Fruit fly (Drosophila melanogaster) whole organism, wandering third instar larva: ENCODE measurements around the gene CG31463.
A peak's percentile ranks its signal among the peaks of the same experiment; 100 is the strongest.

Experiments
- CG32264 ChIP-seq: fragments of 200-800 bp; sonication (Bioruptor generic); optimal IDR thresholded peaks from 2 replicates; lab custom pipeline; 2016; ENCODE audit warnings: missing biosample characterization, missing genetic modification characterization
- CG9705 ChIP-seq: fragments of 200-800 bp; sonication (Bioruptor generic); optimal IDR thresholded peaks from 2 replicates; lab custom pipeline; 2018; ENCODE audit warnings: missing biosample characterization, mild to moderate bottlenecking, missing genetic modification characterization
- CrebA ChIP-seq: fragments of 200-800 bp; sonication (Bioruptor generic); optimal IDR thresholded peaks from 2 replicates; lab custom pipeline; 2016; ENCODE audit warnings: missing biosample characterization, mild to moderate bottlenecking, missing genetic modification characterization, borderline replicate concordance
- Dfd ChIP-seq: fragments of >200 bp; optimal IDR thresholded peaks from 2 replicates; lab custom pipeline; 2017; ENCODE audit warnings: missing biosample characterization, missing genetic modification characterization
- Dif ChIP-seq: fragments of 200-275, 200-300 bp; sonication (Bioruptor generic); optimal IDR thresholded peaks from 2 replicates; lab custom pipeline; 2018; ENCODE audit warnings: missing biosample characterization, missing genetic modification characterization; ENCODE audit not compliant: partially characterized antibody
- GATAd ChIP-seq: sonication (Bioruptor generic); optimal IDR thresholded peaks from 2 replicates; lab custom pipeline; 2016; ENCODE audit warnings: missing biosample characterization, missing genetic modification characterization
- Hnf4 ChIP-seq: fragments of 200-800 bp; sonication (Bioruptor generic); optimal IDR thresholded peaks from 2 replicates; lab custom pipeline; 2016; ENCODE audit warnings: missing biosample characterization, mild to moderate bottlenecking, missing genetic modification characterization
- Hr78 ChIP-seq: fragments of >200 bp; optimal IDR thresholded peaks from 2 replicates; lab custom pipeline; 2017; ENCODE audit warnings: missing biosample characterization, missing genetic modification characterization
- Hr83 ChIP-seq: fragments of 200-300 bp; sonication (Bioruptor generic); optimal IDR thresholded peaks from 2 replicates; lab custom pipeline; 2016; ENCODE audit warnings: missing biosample characterization, mild to moderate bottlenecking, missing genetic modification characterization, moderate library complexity; ENCODE audit not compliant: poor library complexity, severe bottlenecking
- Jra ChIP-seq: sonication (Bioruptor generic); optimal IDR thresholded peaks from 2 replicates; lab custom pipeline; 2016; ENCODE audit warnings: missing biosample characterization, missing genetic modification characterization
- Myc ChIP-seq: fragments of >200 bp; optimal IDR thresholded peaks from 2 replicates; lab custom pipeline; 2017
- OdsH ChIP-seq: fragments of 200-800 bp; sonication (Bioruptor generic); optimal IDR thresholded peaks from 2 replicates; lab custom pipeline; 2016; ENCODE audit warnings: missing biosample characterization, mild to moderate bottlenecking, missing genetic modification characterization
- Rel ChIP-seq, 2 experiments: fragments of 200-800 bp; sonication (Bioruptor generic) in 1 of 2; optimal IDR thresholded peaks; 2 replicates in 1 of 2; 3 replicates in 1 of 2; lab custom pipeline; 2016 to 2019; ENCODE audit warnings: mild to moderate bottlenecking in 2 of 2, missing biosample characterization in 2 of 2, missing genetic modification characterization in 2 of 2, moderate library complexity in 1 of 2
- Vsx2 ChIP-seq: fragments of 200-300, 225-300 bp; sonication (Bioruptor generic); optimal IDR thresholded peaks from 2 replicates; lab custom pipeline; 2018; ENCODE audit warnings: missing biosample characterization, missing genetic modification characterization; ENCODE audit not compliant: partially characterized antibody
- br ChIP-seq: fragments of 200-800 bp; sonication (Bioruptor generic); optimal IDR thresholded peaks from 2 replicates; lab custom pipeline; 2016; ENCODE audit warnings: missing biosample characterization, missing genetic modification characterization
- brk ChIP-seq: fragments of 200-800 bp; sonication (Bioruptor generic); optimal IDR thresholded peaks from 2 replicates; lab custom pipeline; 2016; ENCODE audit warnings: missing biosample characterization, mild to moderate bottlenecking, missing genetic modification characterization
- dl ChIP-seq, 2 experiments: fragments of 175-275, 200-275 bp in 1 of 2; fragments of 200-275 bp in 1 of 2; sonication (Bioruptor generic); optimal IDR thresholded peaks; lab custom pipeline; 2018; ENCODE audit warnings: mild to moderate bottlenecking in 2 of 2, missing biosample characterization in 2 of 2, missing genetic modification characterization in 2 of 2, moderate library complexity in 2 of 2; ENCODE audit not compliant: partially characterized antibody in 2 of 2, insufficient read depth in 1 of 2
- dmrt93B ChIP-seq: fragments of 200-800 bp; sonication (Bioruptor generic); optimal IDR thresholded peaks from 2 replicates; lab custom pipeline; 2018; ENCODE audit warnings: missing biosample characterization, mild to moderate bottlenecking, missing genetic modification characterization
- ey ChIP-seq: fragments of 200-800 bp; sonication (Bioruptor generic); optimal IDR thresholded peaks from 2 replicates; lab custom pipeline; 2016; ENCODE audit warnings: missing biosample characterization, missing genetic modification characterization
- foxo ChIP-seq, 2 experiments: fragments of 200-800 bp; sonication (Bioruptor generic); optimal IDR thresholded peaks; 2 replicates in 1 of 2; 3 replicates in 1 of 2; lab custom pipeline; 2016 to 2017; ENCODE audit warnings: missing biosample characterization in 2 of 2, missing genetic modification characterization in 2 of 2
- fru ChIP-seq: fragments of 200-800 bp; sonication (Bioruptor generic); optimal IDR thresholded peaks from 3 replicates; lab custom pipeline; 2016; ENCODE audit warnings: missing biosample characterization, mild to moderate bottlenecking, missing genetic modification characterization
- lola ChIP-seq: fragments of >200 bp; optimal IDR thresholded peaks from 2 replicates; lab custom pipeline; 2017; ENCODE audit warnings: missing biosample characterization, missing genetic modification characterization
- pan ChIP-seq: fragments of >200 bp; optimal IDR thresholded peaks from 2 replicates; lab custom pipeline; 2017
- psq ChIP-seq: fragments of 200-800 bp; sonication (Bioruptor generic); optimal IDR thresholded peaks from 3 replicates; lab custom pipeline; 2017; ENCODE audit warnings: missing biosample characterization, mild to moderate bottlenecking, missing genetic modification characterization, moderate library complexity
- rgr ChIP-seq: fragments of 200-800 bp; sonication (Bioruptor generic); optimal IDR thresholded peaks from 3 replicates; lab custom pipeline; 2016; ENCODE audit warnings: missing biosample characterization, mild to moderate bottlenecking, missing genetic modification characterization
- sv ChIP-seq: fragments of 200-800 bp; sonication (Bioruptor generic); optimal IDR thresholded peaks from 3 replicates; lab custom pipeline; 2016; ENCODE audit warnings: missing biosample characterization, missing genetic modification characterization
- tai ChIP-seq: sonication (Bioruptor generic); optimal IDR thresholded peaks from 2 replicates; lab custom pipeline; 2016; ENCODE audit warnings: missing biosample characterization, missing genetic modification characterization
- usp ChIP-seq: fragments of >200 bp; optimal IDR thresholded peaks from 2 replicates; lab custom pipeline; 2017; ENCODE audit warnings: missing biosample characterization, missing genetic modification characterization
- woc ChIP-seq: sonication (Bioruptor generic); optimal IDR thresholded peaks from 2 replicates; lab custom pipeline; 2016; ENCODE audit warnings: missing biosample characterization, mild to moderate bottlenecking, missing genetic modification characterization

CG31463 gene

dm6 chr3R:8285727-8286344 is 6.3 kb upstream of the CG31463 start:
- no peak for TF ChIP-seq woc
- TF ChIP-seq br (GFP tag; lab: Kevin White, UChicago), result no peak
- no peak for TF ChIP-seq dmrt93B (GFP tag; lab: Kevin White, UChicago)
- TF ChIP-seq Rel (GFP tag; optimal IDR thresholded peaks at IDR 0.05; lab: Kevin White, UChicago), result no peak
- TF ChIP-seq Rel (tag; optimal IDR thresholded peaks at IDR 0.05; lab: Kevin White, UChicago), result no peak
- no peak for TF ChIP-seq GATAd (GFP tag; lab: Kevin White, UChicago)
- no peak for TF ChIP-seq pan (lab: Kevin White, UChicago)
- TF ChIP-seq lola, result no peak
- no peak for TF ChIP-seq OdsH (GFP tag; lab: Kevin White, UChicago)
- TF ChIP-seq tai, result no peak
- no peak for TF ChIP-seq Jra
- no peak for TF ChIP-seq psq (GFP tag; lab: Kevin White, UChicago)
- no peak for TF ChIP-seq dl (GFP tag; optimal IDR thresholded peaks at IDR 0.05; lab: Kevin White, UChicago; ENCODE audit: insufficient read depth in 1 of 2, partially characterized antibody in 2 of 2)
- TF ChIP-seq ey (GFP tag; lab: Kevin White, UChicago), result no peak
- TF ChIP-seq Hr83, result no peak
- no peak for TF ChIP-seq Dfd (GFP tag; lab: Kevin White, UChicago)
- TF ChIP-seq rgr, result no peak
- TF ChIP-seq Dif (GFP tag; lab: Kevin White, UChicago), result no peak

DNA sequence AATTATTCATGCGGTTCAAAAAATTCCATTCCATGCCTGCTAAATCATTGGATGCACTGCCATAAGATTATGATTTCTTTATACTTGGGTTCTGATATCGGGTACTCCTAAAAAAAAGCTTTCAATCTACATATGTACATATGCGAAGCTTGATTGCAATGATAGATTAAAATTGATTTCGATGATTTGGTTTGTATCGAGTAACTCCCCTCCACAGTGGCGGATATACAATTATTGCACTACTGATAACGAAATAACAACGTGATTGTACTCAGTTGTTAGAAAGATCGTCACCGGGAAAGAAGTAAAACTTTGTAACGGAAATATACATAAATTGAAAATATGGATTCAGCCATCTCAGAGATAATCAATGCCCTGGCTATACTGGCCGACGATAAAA is 4.4 kb upstream of the CG31463 start, which contains the start of gene Nazo:
Gene Nazo, plus strand, starts transcription at position 180 of the 400 bp plus-strand sequence.
- no peak for TF ChIP-seq Dif (GFP tag; lab: Kevin White, UChicago)
- TF ChIP-seq Rel (GFP tag; optimal IDR thresholded peaks at IDR 0.05; lab: Kevin White, UChicago), result no peak
- peak; percentile 90 for TF ChIP-seq Rel (tag; optimal IDR thresholded peaks at IDR 0.05; lab: Kevin White, UChicago)

- no peak for TF ChIP-seq br (GFP tag; lab: Kevin White, UChicago)
- no peak for TF ChIP-seq GATAd (GFP tag; lab: Kevin White, UChicago)
- no peak for TF ChIP-seq CG9705 (GFP tag; lab: Kevin White, UChicago)
Measured at dm6 chr3R:8288790-8289189, 3.3 kb upstream of the CG31463 start.

DNA sequence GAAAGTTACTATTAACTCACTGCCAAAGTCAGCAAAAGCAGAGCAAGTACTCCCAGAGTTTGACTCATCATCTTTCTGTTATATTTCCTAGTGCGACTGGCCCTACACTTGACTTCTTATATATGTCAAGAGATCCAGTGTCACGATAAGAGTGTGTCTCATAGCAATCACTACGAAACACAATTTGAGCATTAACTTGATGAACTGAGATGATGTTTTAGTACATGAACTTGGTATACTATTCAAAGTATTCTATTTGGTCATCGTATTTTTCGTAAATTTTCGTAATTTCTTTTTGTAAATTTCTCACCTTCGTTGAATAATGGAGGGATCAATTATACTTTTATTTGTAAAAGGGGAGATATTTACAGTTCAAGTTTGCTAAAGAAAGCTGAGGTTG is 1.7 kb upstream of the CG31463 start, which contains the start of gene CG11672:
Gene CG11672, minus strand, starts transcription at position 101 of the 400 bp plus-strand sequence.
- no peak for TF ChIP-seq rgr
- no peak for TF ChIP-seq CG32264
- TF ChIP-seq Hr83, result no peak
- no peak for TF ChIP-seq sv (GFP tag; lab: Kevin White, UChicago)
- TF ChIP-seq CG9705 (GFP tag; lab: Kevin White, UChicago), result no peak
- no peak for TF ChIP-seq foxo (GFP tag; optimal IDR thresholded peaks at IDR 0.05; lab: Kevin White, UChicago)
- no peak for TF ChIP-seq Hr78 (GFP tag; lab: Kevin White, UChicago)
- TF ChIP-seq, all 38 proteins: peak for 0

dm6 chr3R:8290940-8291339 is 1.2 kb upstream of the CG31463 start, which contains the start of gene CG31464:
Gene CG31464, plus strand, starts transcription at chr3R:8291240.
- TF ChIP-seq woc (no peak), ey (GFP tag; lab: Kevin White, UChicago) (no peak), usp (GFP tag; lab: Kevin White, UChicago) (no peak)

- TF ChIP-seq fru (GFP tag; lab: Kevin White, UChicago), result peak; percentile 98
- no peak for TF ChIP-seq OdsH (GFP tag; lab: Kevin White, UChicago)
- TF ChIP-seq Dif (GFP tag; lab: Kevin White, UChicago), result no peak
- TF ChIP-seq Vsx2 (GFP tag; lab: Kevin White, UChicago), result no peak
- no peak for TF ChIP-seq psq (GFP tag; lab: Kevin White, UChicago)
- TF ChIP-seq br (GFP tag; lab: Kevin White, UChicago), result no peak
- TF ChIP-seq Myc (lab: Kevin White, UChicago), result peak; percentile 18
- no peak for TF ChIP-seq Dfd (GFP tag; lab: Kevin White, UChicago)
- TF ChIP-seq Hnf4, result no peak
- TF ChIP-seq Rel (GFP tag; optimal IDR thresholded peaks at IDR 0.05; lab: Kevin White, UChicago), result no peak
- no peak for TF ChIP-seq Rel (tag; optimal IDR thresholded peaks at IDR 0.05; lab: Kevin White, UChicago)
- no peak for TF ChIP-seq CrebA (GFP tag; lab: Kevin White, UChicago)
- no peak for TF ChIP-seq woc
- no peak for TF ChIP-seq brk (GFP tag; lab: Kevin White, UChicago)
Measured at dm6 chr3R:8300928-8301752, 9.0 kb downstream of the CG31463 start, which contains the start of the genes CG9626 and mRpL1. Gene CG9626, minus strand, starts transcription at chr3R:8300978. Gene mRpL1, plus strand, starts transcription at chr3R:8301440.
